Worm (Caenorhabditis elegans): ENCODE results near the gene sel-5.

- no peak for TF ChIP-seq klf-2 (GFP tag; conservative IDR thresholded peaks at IDR 0.05)
- no peak for TF ChIP-seq ref-1 (GFP tag; conservative IDR thresholded peaks at IDR 0.05)
- no peak for TF ChIP-seq flt-1 (GFP tag; IDR thresholded peaks at IDR 0.05)
- no peak for TF ChIP-seq cog-1 (tag; optimal IDR thresholded peaks at IDR 0.05)
Measured at ce11 chrIII:4552872-4553271, 25.4 kb downstream of the sel-5 start.
